Worm (Caenorhabditis elegans) whole organism, late embryonic: ENCODE measurements around the gene Y97E10AR.8.

ENCODE experiments used
- T23F11.4 ChIP-seq: fragments of 200-800 bp; sonication (Bioruptor generic); optimal IDR thresholded peaks from 2 replicates; lab custom pipeline; 2018; ENCODE audit warnings: mild to moderate bottlenecking, missing genetic modification characterization, missing compliant biosample characterization
- ahr-1 ChIP-seq: sonication (generic microtip); optimal IDR thresholded peaks from 2 replicates; lab custom pipeline; 2016; ENCODE audit warnings: missing genetic modification characterization, missing compliant biosample characterization
- ama-1 ChIP-seq: fragments of 150-350 bp; optimal IDR thresholded peaks from 2 replicates; lab custom pipeline; 2014
- ceh-18 ChIP-seq: sonication (generic microtip); optimal IDR thresholded peaks from 2 replicates; lab custom pipeline; 2016; ENCODE audit warnings: missing genetic modification characterization, missing compliant biosample characterization
- ceh-19 ChIP-seq: fragments of 200-800 bp; sonication (Bioruptor generic); optimal IDR thresholded peaks from 2 replicates; lab custom pipeline; 2018; ENCODE audit warnings: mild to moderate bottlenecking, missing genetic modification characterization, missing compliant biosample characterization
- ceh-30 ChIP-seq: fragments of 150-350 bp; optimal IDR thresholded peaks from 2 replicates; lab custom pipeline; 2014; ENCODE audit warnings: missing biosample characterization, missing genetic modification characterization
- ceh-31 ChIP-seq: sonication (generic microtip); optimal IDR thresholded peaks from 2 replicates; lab custom pipeline; 2016; ENCODE audit warnings: missing genetic modification characterization, missing compliant biosample characterization
- ceh-45 ChIP-seq: fragments of 200-800 bp; sonication (Bioruptor generic); IDR thresholded peaks from 2 replicates; pipeline ENCODE4 v1.3.6; 2022; ENCODE audit warnings: missing genetic modification reagents, missing genetic modification characterization, missing compliant biosample characterization
- ceh-9 ChIP-seq: sonication (generic microtip); optimal IDR thresholded peaks from 2 replicates; lab custom pipeline; 2016; ENCODE audit warnings: mild to moderate bottlenecking, missing genetic modification characterization, inconsistent platforms, missing compliant biosample characterization
- che-1 ChIP-seq: sonication (generic microtip); optimal IDR thresholded peaks from 2 replicates; lab custom pipeline; 2016; ENCODE audit warnings: mild to moderate bottlenecking, missing genetic modification characterization, missing compliant biosample characterization
- elt-2 ChIP-seq: sonication (generic microtip); optimal IDR thresholded peaks from 2 replicates; lab custom pipeline; 2016; ENCODE audit warnings: missing genetic modification reagents, missing genetic modification characterization, missing compliant biosample characterization
- fkh-10 ChIP-seq: fragments of 150-350 bp; optimal IDR thresholded peaks from 2 replicates; lab custom pipeline; 2014; ENCODE audit warnings: missing biosample characterization, missing genetic modification reagents, missing genetic modification characterization
- fkh-6 ChIP-seq: sonication (generic microtip); optimal IDR thresholded peaks from 2 replicates; lab custom pipeline; 2016; ENCODE audit warnings: missing genetic modification characterization, missing compliant biosample characterization
- gmeb-2 ChIP-seq: sonication (generic microtip); optimal IDR thresholded peaks from 2 replicates; lab custom pipeline; 2016; ENCODE audit warnings: missing genetic modification characterization, inconsistent platforms, missing compliant biosample characterization
- hlh-15 ChIP-seq: sonication (generic microtip); optimal IDR thresholded peaks from 2 replicates; lab custom pipeline; 2016; ENCODE audit warnings: missing genetic modification characterization, missing compliant biosample characterization
- hlh-30 ChIP-seq: sonication (generic microtip); optimal IDR thresholded peaks from 2 replicates; lab custom pipeline; 2017; ENCODE audit warnings: antibody characterized with exemption, missing genetic modification characterization, missing compliant biosample characterization; ENCODE audit not compliant: insufficient read depth
- hlh-8 ChIP-seq: sonication (generic microtip); optimal IDR thresholded peaks from 2 replicates; lab custom pipeline; 2016; ENCODE audit warnings: missing genotype, missing genetic modification characterization, missing compliant biosample characterization
- mec-3 ChIP-seq: sonication (generic microtip); optimal IDR thresholded peaks from 2 replicates; lab custom pipeline; 2016; ENCODE audit warnings: borderline replicate concordance, missing genetic modification characterization, missing compliant biosample characterization
- nfya-1 ChIP-seq: sonication (generic microtip); optimal IDR thresholded peaks from 2 replicates; lab custom pipeline; 2017; ENCODE audit warnings: missing genetic modification characterization, mild to moderate bottlenecking, missing compliant biosample characterization, antibody characterized with exemption, moderate library complexity
- npax-4 ChIP-seq: sonication (generic microtip); optimal IDR thresholded peaks from 2 replicates; lab custom pipeline; 2016; ENCODE audit warnings: missing genetic modification characterization, missing compliant biosample characterization
- odd-2 ChIP-seq: sonication (generic microtip); optimal IDR thresholded peaks from 2 replicates; lab custom pipeline; 2017; ENCODE audit warnings: antibody characterized with exemption, mild to moderate bottlenecking, missing genetic modification characterization, missing compliant biosample characterization
- pha-2 ChIP-seq: sonication (generic microtip); optimal IDR thresholded peaks from 2 replicates; lab custom pipeline; 2017; ENCODE audit warnings: mild to moderate bottlenecking, missing genetic modification characterization, missing compliant biosample characterization
- pros-1 ChIP-seq: fragments of 150-350 bp; optimal IDR thresholded peaks from 2 replicates; lab custom pipeline; 2014; ENCODE audit warnings: missing biosample characterization, missing genetic modification reagents, missing genetic modification characterization
- sdc-2 ChIP-seq: sonication (generic microtip); optimal IDR thresholded peaks from 2 replicates; lab custom pipeline; 2016; ENCODE audit warnings: missing genotype, missing genetic modification characterization, missing compliant biosample characterization
- syd-9 ChIP-seq: sonication (generic microtip); optimal IDR thresholded peaks from 2 replicates; lab custom pipeline; 2016; ENCODE audit warnings: mild to moderate bottlenecking, missing genetic modification characterization, moderate library complexity, missing compliant biosample characterization
- tbx-2 ChIP-seq: sonication (generic microtip); optimal IDR thresholded peaks from 2 replicates; lab custom pipeline; 2016; ENCODE audit warnings: missing genetic modification characterization, missing compliant biosample characterization
- tbx-7 ChIP-seq: sonication (generic microtip); optimal IDR thresholded peaks from 2 replicates; lab custom pipeline; 2016; ENCODE audit warnings: missing genotype, missing genetic modification characterization, missing compliant biosample characterization
- ttx-3 ChIP-seq: sonication (generic microtip); optimal IDR thresholded peaks from 2 replicates; lab custom pipeline; 2016; ENCODE audit warnings: missing genetic modification reagents, missing genetic modification characterization, missing compliant biosample characterization
- unc-3 ChIP-seq, 2 experiments: fragments of 200-800 bp in 1 of 2; sonication (Bioruptor generic) in 1 of 2; sonication (generic microtip) in 1 of 2; conservative IDR thresholded peaks in 1 of 2; optimal IDR thresholded peaks in 1 of 2; 2 replicates each; pipeline versions ENCODE4 v1.3.6 to Lab custom; 2016 to 2022; ENCODE audit warnings: missing compliant biosample characterization in 2 of 2, missing genetic modification characterization in 2 of 2, missing genetic modification reagents in 1 of 2
- unc-42 ChIP-seq: sonication (generic microtip); optimal IDR thresholded peaks from 2 replicates; lab custom pipeline; 2016; ENCODE audit warnings: missing genotype, missing genetic modification characterization, missing compliant biosample characterization
- zip-5 ChIP-seq: sonication (generic microtip); optimal IDR thresholded peaks from 2 replicates; lab custom pipeline; 2016; ENCODE audit warnings: missing genetic modification characterization, missing compliant biosample characterization

Y97E10AR.8 gene

DNA sequence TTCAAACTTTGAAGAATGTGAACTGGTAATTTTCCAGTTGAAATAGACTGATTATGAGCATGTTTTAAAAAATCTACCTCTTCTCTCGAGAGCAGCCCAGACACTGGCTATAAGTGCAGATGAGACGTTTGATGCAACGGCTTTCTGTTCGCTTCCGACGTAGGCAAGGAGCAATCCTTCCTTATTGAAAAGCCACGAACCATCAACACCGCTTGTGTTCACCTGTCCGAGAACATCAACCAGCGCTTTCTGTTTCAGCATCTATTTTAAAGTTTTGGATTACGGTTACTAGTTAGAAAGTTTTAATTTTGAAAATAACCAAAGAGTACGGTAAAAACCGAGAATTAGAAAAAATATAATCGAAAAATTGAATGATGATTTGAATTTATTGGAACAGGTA is 5.7 kb downstream of the Y97E10AR.8 start, which contains the start of gene lmtr-2:
TSS of gene lmtr-2 (minus strand) at position 261 of the 400 bp plus-strand sequence.
- peak; percentile 33 for TF ChIP-seq ama-1 (lab: Kevin White, UChicago)
- TF ChIP-seq nfya-1 (tag; lab: Kevin White, UChicago) = no peak

DNA sequence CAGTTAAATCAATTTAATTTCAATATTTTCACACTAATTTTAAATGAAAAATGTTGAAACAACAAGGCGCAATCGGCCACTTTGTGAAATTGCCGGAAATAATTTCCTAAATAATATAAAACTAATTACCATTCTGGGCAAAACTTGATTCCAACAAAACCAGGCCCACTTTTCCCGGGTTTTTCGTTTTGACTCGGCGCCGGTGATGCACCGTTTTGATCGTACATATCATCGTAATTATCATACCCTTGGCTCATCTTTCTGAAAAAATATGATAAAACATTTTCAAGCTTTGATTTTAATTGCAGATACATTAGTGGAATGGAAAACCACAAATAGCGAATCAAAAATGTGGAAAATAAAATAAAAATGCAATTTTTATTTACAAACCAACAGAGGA is 6.9 kb downstream of the Y97E10AR.8 start, which contains the start of gene rpb-9:
TSS of gene rpb-9 (minus strand) at position 314 of the 400 bp plus-strand sequence.
- TF ChIP-seq ttx-3 (tag; lab: Kevin White, UChicago) = no peak
- TF ChIP-seq mec-3 (tag; lab: Kevin White, UChicago) = no peak
- TF ChIP-seq ceh-9 (tag; lab: Kevin White, UChicago) = no peak
- no peak for TF ChIP-seq hlh-15 (tag; lab: Kevin White, UChicago)
- TF ChIP-seq pros-1 (tag; lab: Kevin White, UChicago) = no peak
- no peak for TF ChIP-seq ceh-18 (tag; lab: Kevin White, UChicago)
- no peak for TF ChIP-seq hlh-8 (tag; lab: Kevin White, UChicago)
- TF ChIP-seq hlh-30 (tag; lab: Kevin White, UChicago) = no peak
- TF ChIP-seq unc-3 (GFP tag; conservative IDR thresholded peaks at IDR 0.05; lab: Robert Waterston, UW) = no peak
- no peak for TF ChIP-seq unc-3 (tag; optimal IDR thresholded peaks at IDR 0.05; lab: Kevin White, UChicago)
- TF ChIP-seq ceh-45 (GFP tag; lab: Robert Waterston, UW) = no peak
- no peak for TF ChIP-seq odd-2
- TF ChIP-seq, all 69 proteins: peak for 0

DNA sequence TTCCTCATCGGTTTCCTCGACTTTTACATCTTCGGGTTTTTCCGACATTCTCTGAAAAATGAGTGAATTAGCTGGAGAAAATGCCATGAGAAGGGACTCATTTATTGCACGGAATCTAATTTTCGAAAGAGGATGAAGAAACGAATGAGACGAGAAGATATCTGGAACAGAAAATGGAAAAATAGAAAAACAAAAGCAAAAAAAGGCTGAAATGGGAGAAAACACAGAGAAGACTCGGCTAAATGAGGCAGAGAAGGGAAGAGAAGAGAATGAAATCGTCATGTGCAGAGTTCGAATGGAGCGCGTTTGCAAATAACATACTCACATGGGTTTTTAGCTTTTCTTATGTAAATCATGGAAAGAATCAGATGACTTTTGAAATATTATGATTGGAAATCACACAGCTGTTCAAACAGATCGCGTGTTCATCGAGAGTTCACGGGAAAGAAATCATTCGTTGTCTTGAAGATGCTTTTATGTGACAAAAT is 8.8 kb downstream of the Y97E10AR.8 start, which contains the start of gene Y97E10AR.6:
TSS of gene Y97E10AR.6 (minus strand) at position 51 of the 488 bp plus-strand sequence.
- no peak for TF ChIP-seq ceh-9 (tag; lab: Kevin White, UChicago)
- TF ChIP-seq unc-42 (tag; lab: Kevin White, UChicago) = peak; percentile 30
- peak; percentile 90 for TF ChIP-seq hlh-30 (tag; lab: Kevin White, UChicago)
- no peak for TF ChIP-seq hlh-8 (tag; lab: Kevin White, UChicago)
- TF ChIP-seq fkh-10 (GFP tag; lab: Kevin White, UChicago) = no peak
- no peak for TF ChIP-seq ceh-30 (tag; lab: Kevin White, UChicago)
- TF ChIP-seq tbx-2 = no peak
- TF ChIP-seq elt-2 (tag; lab: Kevin White, UChicago) = no peak
- no peak for TF ChIP-seq ceh-19 (GFP tag; lab: Kevin White, UChicago)
- no peak for TF ChIP-seq ahr-1
- no peak for TF ChIP-seq npax-4 (tag; lab: Kevin White, UChicago)
- no peak for TF ChIP-seq fkh-6 (tag; lab: Kevin White, UChicago)
- TF ChIP-seq, all 69 proteins: peak for 2

DNA sequence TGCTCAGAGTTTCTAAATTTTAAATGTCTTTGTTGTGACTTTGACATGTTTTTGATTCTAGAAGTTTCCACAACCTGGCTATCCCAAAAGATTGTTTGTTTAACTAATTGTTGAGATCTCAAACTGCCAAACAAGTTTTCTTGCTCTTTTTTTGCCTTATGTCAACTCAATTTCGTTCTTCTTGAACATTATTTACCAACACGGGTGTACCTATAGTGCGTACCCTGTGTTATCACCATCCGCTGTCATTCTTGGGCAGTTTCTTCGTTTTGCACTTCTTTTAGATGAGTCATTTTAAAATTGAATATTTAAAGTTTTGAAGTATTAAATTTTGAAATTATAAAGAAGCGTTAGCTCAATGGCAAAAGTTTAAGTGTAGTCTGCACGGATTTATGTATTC is 11.8 kb downstream of the Y97E10AR.8 start, which contains the start of gene sptl-2:
TSS of gene sptl-2 (plus strand) at position 280 of the 400 bp plus-strand sequence.
- TF ChIP-seq tbx-7 (tag; lab: Kevin White, UChicago) (no peak), T23F11.4 (GFP tag; lab: Kevin White, UChicago) (no peak), pha-2 (tag; lab: Kevin White, UChicago) (no peak), gmeb-2 (tag; lab: Kevin White, UChicago) (no peak), tbx-2 (no peak), hlh-15 (tag; lab: Kevin White, UChicago) (no peak), ttx-3 (tag; lab: Kevin White, UChicago) (no peak), ceh-9 (tag; lab: Kevin White, UChicago) (no peak)

DNA sequence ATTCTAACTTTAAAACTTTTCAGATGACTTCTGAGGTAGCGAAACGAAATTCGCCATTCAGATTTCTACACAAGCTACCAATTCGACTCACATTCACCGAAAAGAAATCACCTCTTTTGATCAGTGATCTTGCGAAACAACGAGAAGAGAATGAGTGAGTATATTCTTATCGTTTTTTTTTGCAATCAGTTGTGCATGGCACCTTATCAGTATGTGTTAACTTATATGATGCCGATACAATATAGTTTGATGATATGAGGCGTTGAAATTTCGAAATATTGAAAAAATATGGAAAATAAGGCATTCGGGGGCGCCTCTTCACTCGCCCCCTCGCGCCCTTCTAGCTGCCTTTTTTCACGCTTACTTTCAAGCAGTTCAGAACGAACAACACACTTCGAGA is 12.8 kb downstream of the Y97E10AR.8 start:
- TF ChIP-seq mec-3 (tag; lab: Kevin White, UChicago) = no peak
- TF ChIP-seq ceh-31 = no peak
- TF ChIP-seq che-1 (tag; lab: Kevin White, UChicago) = no peak
- no peak for TF ChIP-seq ceh-9 (tag; lab: Kevin White, UChicago)
- TF ChIP-seq zip-5 (tag; lab: Kevin White, UChicago) = no peak
- peak; percentile 97 for TF ChIP-seq elt-2 (tag; lab: Kevin White, UChicago)
- no peak for TF ChIP-seq syd-9 (tag; lab: Kevin White, UChicago)
- no peak for TF ChIP-seq T23F11.4 (GFP tag; lab: Kevin White, UChicago)
- no peak for TF ChIP-seq sdc-2 (tag; lab: Kevin White, UChicago)
